Fruit fly (Drosophila melanogaster): ENCODE measurements around the gene Met75Ca.

Met75Ca gene

DNA sequence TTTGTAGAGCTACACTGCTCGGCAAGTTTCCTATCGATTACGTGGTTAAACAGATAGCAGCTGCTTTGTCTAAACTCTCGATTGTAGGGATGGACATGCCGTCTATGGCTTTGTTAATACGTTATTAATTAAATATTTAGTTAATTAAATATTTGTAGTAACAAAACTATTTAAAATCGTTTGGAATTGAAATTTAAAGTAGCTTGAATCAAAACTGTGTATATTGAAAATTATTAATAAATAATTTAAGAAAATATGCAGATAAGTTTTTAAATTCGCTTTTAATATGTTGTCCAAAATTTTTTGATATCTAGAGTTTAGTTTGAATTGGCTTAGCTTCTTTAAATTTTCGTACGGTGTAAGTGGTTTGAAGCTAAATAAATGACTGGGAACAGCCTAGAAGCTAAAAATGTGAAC lies 11.2 kb downstream of the Met75Ca start, which contains the start of gene CG32196 (continued):
- peak; percentile 4 to 39 for TF ChIP-seq Pdp1 (GFP tag; optimal IDR thresholded peaks at IDR 0.05)
- TF ChIP-seq scrt (GFP tag; optimal IDR thresholded peaks at IDR 0.05) = peak; percentile 63
- TF ChIP-seq Dfd (GFP tag; optimal IDR thresholded peaks at IDR 0.05) = peak in 1 of 2 experiments; percentile 81
- TF ChIP-seq pho (GFP tag; optimal IDR thresholded peaks at IDR 0.05) = peak; percentile 17
- TF ChIP-seq phol (tag; optimal IDR thresholded peaks at IDR 0.05) = peak; percentile 95
- peak in 1 of 2 experiments; percentile 86 for TF ChIP-seq Eip74EF (GFP tag; optimal IDR thresholded peaks at IDR 0.05)
- TF ChIP-seq Usf (GFP tag; optimal IDR thresholded peaks at IDR 0.05) = peak; percentile 67
- peak; percentile 89 for TF ChIP-seq CG11085 (GFP tag; IDR thresholded peaks at IDR 0.05)
- peak; percentile 36 for TF ChIP-seq CG17912 (GFP tag; optimal IDR thresholded peaks at IDR 0.05)
- TF ChIP-seq Elba2 (GFP tag; optimal IDR thresholded peaks at IDR 0.05) = no peak
- no peak for TF ChIP-seq ash1 (GFP tag; optimal IDR thresholded peaks at IDR 0.05)
- TF ChIP-seq Ets65A (GFP tag) = peak; percentile 92
- peak; percentile 56; the same call in 1 of the 3 replicates for TF ChIP-seq CG11560 (tag; IDR thresholded peaks at IDR 0.05)
- TF ChIP-seq rib (GFP tag; IDR thresholded peaks at IDR 0.05) = no peak; the same call in 1 of the 2 replicates
- no peak for TF ChIP-seq nerfin-2 (GFP tag; IDR thresholded peaks at IDR 0.05; ENCODE audit: partially characterized antibody)
- no peak for TF ChIP-seq hbn (GFP tag; IDR thresholded peaks at IDR 0.05; ENCODE audit: partially characterized antibody)
- peak; percentile 80; the same call in 1 of the 3 replicates for TF ChIP-seq H15 (GFP tag; IDR thresholded peaks at IDR 0.05)
- TF ChIP-seq pfk (GFP tag; optimal IDR thresholded peaks at IDR 0.05) = no peak
- TF ChIP-seq CG15696 (tag; optimal IDR thresholded peaks at IDR 0.05) = peak; percentile 69
- TF ChIP-seq CG10565 (GFP tag; optimal IDR thresholded peaks at IDR 0.05) = no peak
- TF ChIP-seq D (optimal IDR thresholded peaks at IDR 0.05) = no peak
- TF ChIP-seq D (GFP tag; optimal IDR thresholded peaks at IDR 0.05) = peak; percentile 78
- peak; percentile 91 for TF ChIP-seq Ssrp (tag; optimal IDR thresholded peaks at IDR 0.05)
- peak; percentile 54; the same call in 1 of the 2 replicates for TF ChIP-seq peb (GFP tag; IDR thresholded peaks at IDR 0.05)
- peak; percentile 67 for TF ChIP-seq CG10654 (GFP tag; optimal IDR thresholded peaks at IDR 0.05)
- peak in 1 of 2 experiments; percentile 94 for TF ChIP-seq Hr51 (GFP tag; optimal IDR thresholded peaks at IDR 0.05)
- no peak for TF ChIP-seq gfzf (GFP tag; optimal IDR thresholded peaks at IDR 0.05)
- TF ChIP-seq Drgx (GFP tag; IDR thresholded peaks at IDR 0.05) = no peak
- peak; percentile 61 for TF ChIP-seq Ada2b (GFP tag; IDR thresholded peaks at IDR 0.05)
- no peak for TF ChIP-seq CG8478 (optimal IDR thresholded peaks at IDR 0.05)
- peak; percentile 74 for TF ChIP-seq Awh (GFP tag; IDR thresholded peaks at IDR 0.05)
- TF ChIP-seq CG6813 (GFP tag; optimal IDR thresholded peaks at IDR 0.05) = peak; percentile 73
- peak; percentile 1 for TF ChIP-seq CG3995 (GFP tag; optimal IDR thresholded peaks at IDR 0.05)
- peak in 1 of 2 experiments; percentile 91 for TF ChIP-seq bsh (GFP tag; optimal IDR thresholded peaks at IDR 0.05)
- TF ChIP-seq tll (GFP tag; optimal IDR thresholded peaks at IDR 0.05) = no peak
- peak; percentile 71 for TF ChIP-seq trh (GFP tag; optimal IDR thresholded peaks at IDR 0.05)
- TF ChIP-seq wdn (GFP tag; IDR thresholded peaks at IDR 0.05) = peak; percentile 69
- peak; percentile 77 for TF ChIP-seq B-H1 (GFP tag; IDR thresholded peaks at IDR 0.05)
- peak; percentile 70 for TF ChIP-seq CG12155 (GFP tag; optimal IDR thresholded peaks at IDR 0.05)
- TF ChIP-seq MBD-R2 (GFP tag; IDR thresholded peaks at IDR 0.05) = peak; percentile 43
- TF ChIP-seq tio (GFP tag; optimal IDR thresholded peaks at IDR 0.05) = peak; percentile 73
- TF ChIP-seq ken (GFP tag; IDR thresholded peaks at IDR 0.05) = peak; percentile 75; the same call in 2 of the 3 replicates
- TF ChIP-seq Fer1 (GFP tag; optimal IDR thresholded peaks at IDR 0.05) = peak; percentile 83
- peak; percentile 81 for TF ChIP-seq sisA (GFP tag; IDR thresholded peaks at IDR 0.05)
- TF ChIP-seq CG7963 (GFP tag; IDR thresholded peaks at IDR 0.05; ENCODE audit: partially characterized antibody) = no peak
- TF ChIP-seq mirr (GFP tag; optimal IDR thresholded peaks at IDR 0.05) = peak; percentile 48
- no peak for TF ChIP-seq pita (GFP tag; optimal IDR thresholded peaks at IDR 0.05)
- TF ChIP-seq Spps (tag; optimal IDR thresholded peaks at IDR 0.05) = peak; percentile 71
- peak; percentile 75 for TF ChIP-seq Oaz (GFP tag; IDR thresholded peaks at IDR 0.05)
- TF ChIP-seq kni (GFP tag; optimal IDR thresholded peaks at IDR 0.05) = peak; percentile 41
